Worm (Caenorhabditis elegans) whole organism, L4/young adult: ENCODE data around the gene Y75B8A.25.

Experiments
- W03F9.2 ChIP-seq: fragments of 150-350 bp; optimal IDR thresholded peaks from 2 replicates; lab custom pipeline; 2014; ENCODE audit warnings: missing biosample characterization, missing genetic modification characterization
- him-1 ChIP-seq: sonication (generic microtip); optimal IDR thresholded peaks from 2 replicates; lab custom pipeline; 2016; ENCODE audit warnings: missing genotype, missing genetic modification reagents, missing genetic modification characterization, missing compliant biosample characterization

DNA sequence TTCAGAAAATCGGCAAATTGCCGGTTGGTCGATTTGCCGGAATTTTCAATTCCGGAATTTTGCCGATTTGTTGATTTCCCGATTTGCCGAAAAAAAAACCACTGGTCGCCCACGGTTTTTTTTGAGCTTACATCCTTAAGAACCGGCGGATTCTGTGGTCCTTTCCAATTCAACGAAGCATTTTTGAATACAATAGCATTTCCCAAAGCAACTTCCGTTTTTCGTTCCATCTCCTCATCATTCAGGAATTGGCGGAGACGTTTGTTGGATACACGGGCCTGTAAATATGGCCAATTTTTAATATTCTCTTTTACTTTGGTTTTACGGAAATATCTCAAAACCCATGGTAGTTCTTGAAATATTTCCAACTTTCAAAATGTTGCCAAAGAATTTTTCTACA, 18.6 kb downstream of the Y75B8A.25 start:
- TF ChIP-seq W03F9.2 (tag; lab: Kevin White, UChicago), result no peak
- no peak for TF ChIP-seq him-1 (tag; lab: Kevin White, UChicago)
